Worm (Caenorhabditis elegans) whole organism, L4/young adult: ENCODE results near the gene F53A9.1.

Source experiments
- W03F9.2 ChIP-seq: fragments of 150-350 bp; optimal IDR thresholded peaks from 2 replicates; lab custom pipeline; 2014; ENCODE audit warnings: missing biosample characterization, missing genetic modification characterization
- dao-5 ChIP-seq: sonication (generic microtip); optimal IDR thresholded peaks from 2 replicates; lab custom pipeline; 2016; ENCODE audit warnings: missing genotype, missing genetic modification characterization, moderate library complexity, missing compliant biosample characterization
- him-1 ChIP-seq: sonication (generic microtip); optimal IDR thresholded peaks from 2 replicates; lab custom pipeline; 2016; ENCODE audit warnings: missing genotype, missing genetic modification reagents, missing genetic modification characterization, missing compliant biosample characterization

- TF ChIP-seq him-1 (no peak), W03F9.2 (tag; lab: Kevin White, UChicago) (no peak), dao-5 (tag; lab: Kevin White, UChicago) (no peak)
These were observed 42.9 kb downstream of the F53A9.1 start for ce11 chrX:8754285-8754795.
